Worm (Caenorhabditis elegans): ENCODE results near the gene wdr-5.3.

wdr-5.3 gene

DNA sequence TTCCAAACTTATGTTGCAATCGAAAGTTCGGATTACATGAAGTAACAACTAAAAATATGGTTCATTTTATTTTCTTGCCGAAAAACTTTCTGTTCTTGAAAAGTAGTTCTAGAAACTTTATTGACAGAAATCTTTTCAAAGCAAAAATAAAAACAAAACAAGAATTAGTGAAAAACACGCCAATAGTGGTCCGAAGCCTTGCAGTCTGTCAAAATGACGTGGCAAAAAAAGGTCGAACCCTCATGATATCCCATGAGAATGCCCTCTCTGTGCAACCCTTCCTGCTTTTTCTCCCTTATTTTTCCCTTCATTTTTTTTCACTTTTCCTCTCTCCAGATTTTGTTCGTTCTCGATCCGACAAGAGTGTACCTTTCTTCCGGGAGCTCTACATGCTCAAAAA is 37.8 kb upstream of the wdr-5.3 start:
- TF ChIP-seq zip-4 (GFP tag; optimal IDR thresholded peaks at IDR 0.05) = no peak
- no peak for TF ChIP-seq mdl-1 (tag; optimal IDR thresholded peaks at IDR 0.05)
- no peak for TF ChIP-seq dsc-1 (tag; optimal IDR thresholded peaks at IDR 0.05)
- no peak for TF ChIP-seq mab-9 (GFP tag; IDR thresholded peaks at IDR 0.05)
- TF ChIP-seq ceh-63 (GFP tag; optimal IDR thresholded peaks at IDR 0.05) = no peak
- TF ChIP-seq fkh-10 (GFP tag; optimal IDR thresholded peaks at IDR 0.05) = no peak
- TF ChIP-seq unc-62 (GFP tag; optimal IDR thresholded peaks at IDR 0.05) = no peak
- no peak for TF ChIP-seq C16A3.4 (tag; optimal IDR thresholded peaks at IDR 0.05)
- TF ChIP-seq efl-1 (optimal IDR thresholded peaks at IDR 0.05) = no peak
- no peak for TF ChIP-seq efl-1 (GFP tag; optimal IDR thresholded peaks at IDR 0.05 in 1 of 2)
- no peak for TF ChIP-seq C04F5.9 (tag; optimal IDR thresholded peaks at IDR 0.05)
- TF ChIP-seq nhr-237 (tag; optimal IDR thresholded peaks at IDR 0.05) = no peak
- no peak for TF ChIP-seq ces-1 (GFP tag; optimal IDR thresholded peaks at IDR 0.05)
- no peak for TF ChIP-seq Y116A8C.19 (tag; optimal IDR thresholded peaks at IDR 0.05; ENCODE audit: borderline replicate concordance)
- no peak for TF ChIP-seq elt-2 (tag; optimal IDR thresholded peaks at IDR 0.05)
- TF ChIP-seq unc-130 (tag; optimal IDR thresholded peaks at IDR 0.05) = no peak
- no peak for TF ChIP-seq isw-1 (GFP tag; IDR thresholded peaks at IDR 0.05)
- TF ChIP-seq tlp-1 (tag; optimal IDR thresholded peaks at IDR 0.05) = no peak

DNA sequence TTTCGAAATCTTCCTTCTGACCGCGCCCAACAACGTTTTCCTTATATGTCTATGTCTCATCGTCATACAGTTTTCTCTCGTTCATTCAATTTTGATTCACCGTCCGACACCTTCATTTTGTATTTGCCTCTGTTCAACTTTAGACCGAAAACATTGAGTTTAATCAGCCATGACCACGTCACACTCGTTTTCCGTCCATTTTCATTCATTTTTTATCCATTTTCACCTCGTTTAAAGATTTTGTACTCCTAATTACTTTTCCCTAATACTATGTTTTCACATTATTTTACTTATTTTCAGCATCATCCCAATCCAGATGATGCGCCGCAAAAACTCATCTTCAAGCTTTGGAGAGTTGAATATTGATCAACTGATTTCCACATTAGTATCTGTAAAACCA is 34.7 kb upstream of the wdr-5.3 start, which contains the start of gene pph-1:
Gene pph-1, plus strand, starts transcription at position 301 of the 400 bp plus-strand sequence.
- TF ChIP-seq lin-14 (GFP tag; optimal IDR thresholded peaks at IDR 0.05) = peak; percentile 28
- no peak for TF ChIP-seq nhr-85 (tag)
- no peak for TF ChIP-seq C16A3.4 (tag; optimal IDR thresholded peaks at IDR 0.05)
- TF ChIP-seq xbp-1 (tag; optimal IDR thresholded peaks at IDR 0.05) = no peak
- TF ChIP-seq Y116A8C.19 (tag; optimal IDR thresholded peaks at IDR 0.05; ENCODE audit: borderline replicate concordance) = no peak
- no peak for TF ChIP-seq lin-39 (tag; optimal IDR thresholded peaks at IDR 0.05)
- TF ChIP-seq blmp-1 (tag; optimal IDR thresholded peaks at IDR 0.05) = peak; percentile 44
- TF ChIP-seq swsn-7 (tag; optimal IDR thresholded peaks at IDR 0.05) = no peak
- no peak for TF ChIP-seq C04F5.9 (tag; optimal IDR thresholded peaks at IDR 0.05)
- TF ChIP-seq mef-2 (tag; optimal IDR thresholded peaks at IDR 0.05) = no peak
- TF ChIP-seq snu-23 (GFP tag; optimal IDR thresholded peaks at IDR 0.05) = no peak
- TF ChIP-seq lsy-2 (tag; optimal IDR thresholded peaks at IDR 0.05) = no peak

DNA sequence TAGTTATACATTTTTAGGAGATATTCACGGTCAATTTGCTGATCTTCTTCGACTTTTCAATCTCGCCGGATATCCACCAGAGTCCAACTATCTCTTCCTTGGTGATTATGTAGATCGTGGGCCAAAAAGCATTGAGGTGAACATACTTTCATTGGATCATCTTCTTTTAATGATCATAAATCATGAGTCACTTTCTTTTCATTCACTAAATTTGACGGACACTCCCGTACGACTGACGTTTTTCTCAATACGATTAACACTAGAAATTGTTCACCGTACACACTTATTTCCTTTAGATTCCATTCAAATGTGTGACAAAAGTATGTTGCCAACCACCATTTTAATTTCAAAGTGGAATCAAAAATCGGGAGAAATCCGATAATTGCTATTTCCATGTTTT is 34.0 kb upstream of the wdr-5.3 start:
- TF ChIP-seq Y116A8C.19 (tag; optimal IDR thresholded peaks at IDR 0.05; ENCODE audit: borderline replicate concordance) (no peak), nhr-85 (tag) (peak; percentile 60), lin-14 (GFP tag; optimal IDR thresholded peaks at IDR 0.05) (peak; percentile 18), nhr-77 (tag; optimal IDR thresholded peaks at IDR 0.05) (no peak), blmp-1 (tag; optimal IDR thresholded peaks at IDR 0.05) (peak; percentile 91)

DNA sequence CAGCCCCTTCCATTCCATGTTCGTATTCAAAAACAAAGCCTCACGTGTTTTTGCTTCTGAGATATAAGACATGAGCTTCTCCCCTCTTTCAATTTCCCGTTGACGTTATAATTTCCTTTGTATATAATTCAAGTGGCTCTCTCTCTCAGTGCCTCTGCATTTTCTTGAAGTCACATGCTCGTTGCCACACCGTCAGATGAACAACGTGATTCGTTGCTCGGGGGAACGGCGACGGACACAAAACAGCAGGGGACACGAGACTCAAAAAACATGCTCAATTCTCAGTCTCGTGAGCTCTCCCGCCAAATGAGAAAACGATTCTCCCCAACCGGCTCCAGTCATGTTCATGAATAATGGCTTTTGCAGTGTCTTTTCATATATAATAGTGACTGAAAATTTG is 28.6 kb upstream of the wdr-5.3 start:
- TF ChIP-seq C16A3.4 (tag; optimal IDR thresholded peaks at IDR 0.05) (no peak), dsc-1 (tag; optimal IDR thresholded peaks at IDR 0.05) (peak; percentile 66), hlh-17 (GFP tag; optimal IDR thresholded peaks at IDR 0.05; ENCODE audit: borderline replicate concordance) (no peak), lin-14 (GFP tag; optimal IDR thresholded peaks at IDR 0.05) (peak; percentile 26), nhr-47 (tag; optimal IDR thresholded peaks at IDR 0.05) (peak; percentile 22), nhr-71 (tag; optimal IDR thresholded peaks at IDR 0.05) (peak; percentile 46), grh-1 (GFP tag; IDR thresholded peaks at IDR 0.05) (no peak), unc-86 (tag; optimal IDR thresholded peaks at IDR 0.05) (peak; percentile 11), hpl-2 (GFP tag; optimal IDR thresholded peaks at IDR 0.05) (no peak), fkh-8 (tag; optimal IDR thresholded peaks at IDR 0.05) (peak; percentile 72), pax-3 (tag; optimal IDR thresholded peaks at IDR 0.05) (peak; percentile 49), blmp-1 (tag; optimal IDR thresholded peaks at IDR 0.05) (no peak)

Data from whole organism, L1 larva.